Worm (Caenorhabditis elegans): ENCODE results near the gene mnm-2.

ce11 chrX:7466682-7467081 lies 42.0 kb upstream of the mnm-2 start:
- TF ChIP-seq mdl-1 (tag; optimal IDR thresholded peaks at IDR 0.05) (no peak), nhr-77 (tag; optimal IDR thresholded peaks at IDR 0.05) (no peak), unc-39 (tag; optimal IDR thresholded peaks at IDR 0.05) (no peak), skn-1 (tag; optimal IDR thresholded peaks at IDR 0.05) (no peak), aly-2 (tag; optimal IDR thresholded peaks at IDR 0.05) (no peak), lin-39 (tag; optimal IDR thresholded peaks at IDR 0.05) (no peak), ama-1 (optimal IDR thresholded peaks at IDR 0.05) (no peak)

Measured in whole organism, L2 larva.